Worm (Caenorhabditis elegans): ENCODE results near the gene T01D3.3.

T01D3.3 gene

DNA sequence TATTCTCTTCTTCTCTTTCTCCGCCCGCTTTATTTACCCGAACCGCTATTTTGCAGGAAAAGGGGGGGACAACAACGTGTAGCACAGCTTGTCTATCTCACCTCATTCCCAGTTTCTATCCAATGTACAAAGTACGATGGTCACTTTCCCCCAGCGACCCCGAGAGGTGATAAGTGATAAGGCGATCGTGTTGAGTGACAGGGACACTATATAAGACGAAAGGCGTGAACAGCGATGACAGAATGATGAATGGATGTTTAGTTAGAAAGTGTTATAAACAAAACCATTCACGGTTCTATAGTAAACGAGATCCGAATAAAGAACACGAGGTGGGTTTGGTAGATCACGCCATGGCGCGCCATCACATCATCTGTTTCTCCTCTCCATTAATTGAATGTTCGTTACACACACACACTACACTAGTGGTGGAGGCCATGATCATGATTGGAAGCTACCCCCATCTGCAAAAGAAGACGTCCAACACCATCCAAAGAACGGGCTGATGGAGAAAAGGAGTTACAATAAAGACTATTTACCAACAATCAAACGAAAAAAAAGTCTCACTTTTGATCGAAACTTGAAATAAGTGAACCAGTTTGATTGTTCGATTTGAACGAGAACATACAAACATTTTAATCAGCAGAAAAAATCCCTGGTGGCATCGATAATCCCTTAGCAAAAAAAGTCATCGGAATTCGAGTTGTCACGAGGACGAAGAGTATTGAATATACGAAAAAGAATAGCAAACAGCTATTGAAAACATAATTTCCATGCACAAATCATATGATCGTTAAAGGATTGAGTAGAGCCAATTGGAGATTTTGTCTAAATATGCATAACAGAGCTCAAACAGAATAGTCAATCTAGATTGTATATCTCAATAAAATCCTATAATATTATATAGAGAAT is 47.5 kb upstream of the T01D3.3 start:
- TF ChIP-seq pha-4 (tag; optimal IDR thresholded peaks at IDR 0.05) (no peak), nhr-28 (tag; optimal IDR thresholded peaks at IDR 0.05) (no peak), mls-2 (tag; optimal IDR thresholded peaks at IDR 0.05) (no peak), tbx-8 (GFP tag; optimal IDR thresholded peaks at IDR 0.05) (no peak), unc-62 (GFP tag; optimal IDR thresholded peaks at IDR 0.05) (peak; percentile 84), ham-2 (GFP tag; optimal IDR thresholded peaks at IDR 0.05) (peak; percentile 76), nhr-76 (tag; optimal IDR thresholded peaks at IDR 0.05) (no peak), ztf-11 (tag; optimal IDR thresholded peaks at IDR 0.05) (no peak), drap-1 (GFP tag; optimal IDR thresholded peaks at IDR 0.05) (no peak)

DNA sequence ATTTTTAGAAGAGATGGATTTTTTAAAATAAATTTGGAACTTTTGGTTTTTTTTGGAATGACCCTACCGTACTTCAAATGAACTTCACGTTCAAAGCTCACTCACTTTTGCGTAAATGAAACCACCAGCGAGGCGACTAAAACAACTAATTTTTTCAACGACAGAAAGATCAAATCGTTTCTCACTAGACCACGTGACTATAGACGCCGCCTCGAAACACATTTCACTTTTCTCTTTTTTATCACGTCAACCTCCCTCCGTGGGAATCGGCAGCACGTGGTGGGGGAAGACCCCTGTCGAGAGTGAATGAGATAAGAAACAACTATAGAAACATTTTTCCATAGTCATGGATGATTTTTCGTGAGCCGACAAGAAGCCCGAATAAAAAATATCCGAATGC is 46.8 kb upstream of the T01D3.3 start:
- TF ChIP-seq ceh-43 (GFP tag; optimal IDR thresholded peaks at IDR 0.05) (no peak), lsy-2 (tag; optimal IDR thresholded peaks at IDR 0.05) (no peak), sptf-1 (tag; optimal IDR thresholded peaks at IDR 0.05) (no peak), blmp-1 (tag; optimal IDR thresholded peaks at IDR 0.05) (no peak), mab-5 (tag; optimal IDR thresholded peaks at IDR 0.05) (no peak), nhr-76 (tag; optimal IDR thresholded peaks at IDR 0.05) (no peak), lin-13 (tag; optimal IDR thresholded peaks at IDR 0.05) (no peak), zip-8 (tag; optimal IDR thresholded peaks at IDR 0.05) (no peak), mep-1 (tag; optimal IDR thresholded peaks at IDR 0.05) (no peak), mls-2 (tag; optimal IDR thresholded peaks at IDR 0.05) (no peak), ham-2 (GFP tag; optimal IDR thresholded peaks at IDR 0.05) (no peak), bed-3 (GFP tag; optimal IDR thresholded peaks at IDR 0.05) (no peak), hlh-1 (tag; optimal IDR thresholded peaks at IDR 0.05) (no peak), ceh-39 (tag; optimal IDR thresholded peaks at IDR 0.05) (no peak), flh-1 (GFP tag; optimal IDR thresholded peaks at IDR 0.05) (no peak)

DNA sequence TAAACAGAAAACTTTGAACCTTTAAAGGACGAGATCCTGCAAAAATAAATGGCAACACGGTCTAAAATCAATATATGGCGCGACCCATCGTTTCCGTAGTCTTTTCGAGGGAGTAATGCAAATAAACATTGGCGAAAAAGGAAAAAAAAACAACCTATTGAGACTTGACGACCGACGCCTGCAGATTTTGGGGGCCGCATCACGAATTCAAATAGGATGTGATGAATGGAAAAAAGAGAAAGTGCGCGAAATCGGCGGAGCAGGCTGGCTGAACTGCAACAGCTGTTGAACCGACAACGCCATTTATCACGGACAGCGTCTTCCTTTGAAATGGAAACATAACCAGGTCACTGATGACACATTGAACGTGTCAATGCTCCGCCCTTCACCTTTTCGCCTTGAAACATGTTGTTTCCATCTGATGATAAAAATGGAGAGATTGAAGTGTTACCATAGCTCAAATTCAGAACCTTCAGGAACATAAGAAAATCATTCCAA is 46.2 kb upstream of the T01D3.3 start:
- TF ChIP-seq hlh-1 (tag; optimal IDR thresholded peaks at IDR 0.05) (peak; percentile 72), lsy-2 (tag; optimal IDR thresholded peaks at IDR 0.05) (no peak), unc-62 (GFP tag; optimal IDR thresholded peaks at IDR 0.05) (peak; percentile 44), elt-3 (tag; optimal IDR thresholded peaks at IDR 0.05) (no peak)

DNA sequence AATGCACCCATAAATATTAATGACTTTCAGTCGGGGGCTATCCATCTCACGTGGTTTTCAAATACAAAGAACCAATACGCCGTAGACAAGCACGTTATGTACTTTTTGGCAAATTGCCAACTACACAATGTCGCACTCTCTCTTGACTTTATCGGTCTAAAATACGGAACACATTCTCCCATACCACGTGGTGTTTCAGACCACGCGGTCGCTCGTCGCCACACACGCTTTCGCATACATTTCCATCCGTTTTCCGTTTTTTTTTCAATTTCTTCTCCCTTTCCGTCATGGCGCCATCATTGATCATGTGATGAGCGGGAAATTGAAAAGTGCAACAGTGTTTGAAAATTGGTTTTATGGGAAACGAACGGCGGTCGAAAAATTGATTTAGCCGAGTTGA is 45.5 kb upstream of the T01D3.3 start:
- no peak for TF ChIP-seq sem-2 (GFP tag; optimal IDR thresholded peaks at IDR 0.05)
- no peak for TF ChIP-seq elt-1 (tag; optimal IDR thresholded peaks at IDR 0.05; ENCODE audit: borderline replicate concordance, insufficient read depth)
- no peak for TF ChIP-seq snpc-4 (tag; optimal IDR thresholded peaks at IDR 0.05)
- TF ChIP-seq nhr-12 (tag; optimal IDR thresholded peaks at IDR 0.05) = no peak
- no peak for TF ChIP-seq ztf-11 (tag; optimal IDR thresholded peaks at IDR 0.05)
- TF ChIP-seq unc-62 (GFP tag; optimal IDR thresholded peaks at IDR 0.05) = no peak
- no peak for TF ChIP-seq tbx-8 (GFP tag; optimal IDR thresholded peaks at IDR 0.05)
- TF ChIP-seq nhr-237 (tag; optimal IDR thresholded peaks at IDR 0.05) = no peak
- no peak for TF ChIP-seq drap-1 (GFP tag; optimal IDR thresholded peaks at IDR 0.05)
- no peak for TF ChIP-seq mls-2 (tag; optimal IDR thresholded peaks at IDR 0.05)
- no peak for TF ChIP-seq unc-120 (tag; optimal IDR thresholded peaks at IDR 0.05; ENCODE audit: poor library complexity, severe bottlenecking)
- no peak for TF ChIP-seq bed-3 (GFP tag; optimal IDR thresholded peaks at IDR 0.05)
- TF ChIP-seq lin-32 (GFP tag; optimal IDR thresholded peaks at IDR 0.05) = no peak
- TF ChIP-seq ceh-43 (GFP tag; optimal IDR thresholded peaks at IDR 0.05) = no peak
- TF ChIP-seq M03D4.4 (tag; optimal IDR thresholded peaks at IDR 0.05) = no peak
- no peak for TF ChIP-seq ham-2 (GFP tag; optimal IDR thresholded peaks at IDR 0.05)
- no peak for TF ChIP-seq ces-1 (GFP tag; optimal IDR thresholded peaks at IDR 0.05)
- TF ChIP-seq nhr-28 (tag; optimal IDR thresholded peaks at IDR 0.05) = no peak

DNA sequence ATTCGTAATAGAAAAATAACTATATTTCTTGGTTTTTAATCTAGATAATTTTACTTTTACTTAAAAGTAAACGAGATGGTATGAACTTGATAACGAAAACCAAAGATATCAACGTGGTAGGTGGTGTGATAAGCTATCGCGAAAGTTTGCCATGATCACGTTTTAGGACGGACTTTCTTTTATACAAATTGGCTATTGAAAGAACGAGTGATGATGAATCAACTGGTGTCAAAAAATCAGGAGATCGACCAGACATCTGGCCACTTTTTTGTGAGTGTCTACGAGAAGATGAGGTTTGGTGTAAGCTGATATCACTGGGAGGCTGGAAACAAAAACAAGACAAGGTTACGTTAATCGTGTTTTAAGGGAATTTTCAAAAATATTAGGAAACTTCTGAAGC is 44.9 kb upstream of the T01D3.3 start:
- TF ChIP-seq blmp-1 (tag; optimal IDR thresholded peaks at IDR 0.05) (no peak), hlh-1 (tag; optimal IDR thresholded peaks at IDR 0.05) (no peak), lin-32 (GFP tag; optimal IDR thresholded peaks at IDR 0.05) (no peak), mls-2 (tag; optimal IDR thresholded peaks at IDR 0.05) (no peak), elt-1 (tag; optimal IDR thresholded peaks at IDR 0.05; ENCODE audit: borderline replicate concordance, insufficient read depth) (no peak), lsy-2 (tag; optimal IDR thresholded peaks at IDR 0.05) (no peak), mab-5 (tag; optimal IDR thresholded peaks at IDR 0.05) (no peak), bed-3 (GFP tag; optimal IDR thresholded peaks at IDR 0.05) (no peak), elt-3 (tag; optimal IDR thresholded peaks at IDR 0.05) (no peak), ham-2 (GFP tag; optimal IDR thresholded peaks at IDR 0.05) (no peak), ceh-43 (GFP tag; optimal IDR thresholded peaks at IDR 0.05) (no peak), sem-2 (GFP tag; optimal IDR thresholded peaks at IDR 0.05) (no peak), nhr-237 (tag; optimal IDR thresholded peaks at IDR 0.05) (no peak)

Measured in whole organism, mixed stage, embryonic.